Worm (Caenorhabditis elegans): ENCODE results near the gene Y11D7A.3.
"Not testable (repeated sequence)": the region's sequence is repeated elsewhere in the genome, so short reads cannot be mapped to it uniquely, and the experiment has no call there.

The Y11D7A.3 gene

DNA sequence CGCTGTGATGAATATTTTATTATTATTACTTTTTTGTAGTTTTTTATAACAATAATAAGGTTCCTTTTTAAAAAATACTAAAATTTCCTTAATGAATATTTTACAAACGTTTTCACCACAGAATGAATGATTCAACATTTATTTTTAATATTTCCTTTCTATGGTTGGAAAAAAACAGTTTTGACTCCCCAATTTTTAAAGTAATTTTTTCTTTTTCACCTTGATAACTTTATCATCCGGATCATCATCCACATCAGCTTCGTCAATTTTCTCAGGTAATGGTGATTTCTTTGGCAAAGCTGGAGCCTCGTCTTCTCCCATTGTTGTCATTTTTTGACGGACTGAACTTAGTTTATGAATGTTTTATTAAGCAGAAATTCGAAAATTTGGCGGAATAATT is 10.8 kb downstream of the Y11D7A.3 start, which contains the start of gene rab-28:
rab-28 (minus strand) TSS at position 343 of the 400 bp plus-strand sequence.
- no peak for TF ChIP-seq zip-11 (GFP tag; IDR thresholded peaks at IDR 0.05)
- TF ChIP-seq Y48G9A.11 (GFP tag; IDR thresholded peaks at IDR 0.05) = no peak
- TF ChIP-seq aha-1 (tag) = peak; percentile 97
- no peak for TF ChIP-seq Y105C5A.15 (GFP tag; IDR thresholded peaks at IDR 0.05)

- TF ChIP-seq unc-62 (GFP tag; optimal IDR thresholded peaks at IDR 0.05 in 1 of 2) (peak in 1 of 2 experiments; percentile 28), unc-62 (tag; optimal IDR thresholded peaks at IDR 0.05) (no peak), nhr-77 (tag; optimal IDR thresholded peaks at IDR 0.05) (no peak)
Observed at ce11 chrIV:9245423-9245822, 12.5 kb downstream of the Y11D7A.3 start, which contains the start of gene Y11D7A.5. TSS of gene Y11D7A.5 (minus strand) at chrIV:9245523.

- not testable (repeated sequence) for TF ChIP-seq rbr-2 (tag; optimal IDR thresholded peaks at IDR 0.05); pha-4 (GFP tag; IDR thresholded peaks at IDR 0.05); pha-4 (tag; optimal IDR thresholded peaks at IDR 0.05); nhr-237 (tag; optimal IDR thresholded peaks at IDR 0.05)
Observed at ce11 chrIV:9249219-9249618, 16.3 kb downstream of the Y11D7A.3 start, which contains the start of gene Y11D7A.7. TSS of gene Y11D7A.7 (plus strand) at chrIV:9249519.

- TF ChIP-seq nhr-41 (GFP tag; IDR thresholded peaks at IDR 0.05) (no peak), T26A8.4 (GFP tag; IDR thresholded peaks at IDR 0.05) (no peak), zfp-3 (GFP tag; conservative IDR thresholded peaks at IDR 0.05) (no peak), nhr-76 (tag; optimal IDR thresholded peaks at IDR 0.05) (no peak), daf-12 (tag; optimal IDR thresholded peaks at IDR 0.05) (no peak), ceh-62 (tag; optimal IDR thresholded peaks at IDR 0.05) (no peak), cey-2 (tag; optimal IDR thresholded peaks at IDR 0.05; ENCODE audit: borderline replicate concordance, insufficient read depth) (no peak)
Observed at ce11 chrIV:9251079-9251478, 18.2 kb downstream of the Y11D7A.3 start, which contains the start of gene Y11D7A.8. TSS of gene Y11D7A.8 (plus strand) at chrIV:9251379.

DNA sequence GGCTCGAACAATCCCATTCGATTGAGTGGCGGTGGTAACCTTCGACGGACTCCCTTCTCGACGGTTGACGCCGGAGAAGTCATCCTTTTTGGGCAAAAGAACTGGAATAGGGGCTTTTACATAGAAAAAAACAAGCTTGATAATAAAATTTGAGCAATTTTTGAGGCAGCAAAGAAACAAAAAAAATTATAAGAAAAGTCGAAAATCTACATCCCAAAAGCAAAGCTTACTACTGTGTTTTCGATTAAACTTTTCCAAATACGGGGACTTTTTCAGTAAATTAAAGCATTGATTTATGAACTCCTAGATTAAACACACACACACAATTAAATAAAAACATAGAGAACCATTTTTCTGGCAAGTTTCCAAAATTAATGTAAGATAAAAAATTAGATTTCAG is 23.1 kb downstream of the Y11D7A.3 start, which contains the start of gene Y11D7A.9:
Y11D7A.9 (minus strand) TSS at position 101 of the 400 bp plus-strand sequence.
- TF ChIP-seq mdl-1 (tag; optimal IDR thresholded peaks at IDR 0.05) (no peak), nhr-25 (tag; optimal IDR thresholded peaks at IDR 0.05; ENCODE audit: borderline replicate concordance, insufficient read depth) (no peak), spr-1 (tag; optimal IDR thresholded peaks at IDR 0.05) (no peak)

- TF ChIP-seq aha-1 (tag) = peak; percentile 76
- no peak for TF ChIP-seq rbr-2 (tag; optimal IDR thresholded peaks at IDR 0.05)
Observed at ce11 chrIV:9256865-9257264, 24.0 kb downstream of the Y11D7A.3 start.

ce11 chrIV:9258547-9258946 is 25.7 kb downstream of the Y11D7A.3 start:
- TF ChIP-seq jun-1 (tag; optimal IDR thresholded peaks at IDR 0.05) (no peak), hif-1 (tag; optimal IDR thresholded peaks at IDR 0.05) (peak in 1 of 2 experiments; percentile 14), set-16 (GFP tag; IDR thresholded peaks at IDR 0.05) (no peak), nhr-48 (tag; optimal IDR thresholded peaks at IDR 0.05) (peak; percentile 25), daf-19 (GFP tag; conservative IDR thresholded peaks at IDR 0.05) (no peak), ama-1 (optimal IDR thresholded peaks at IDR 0.05) (peak; percentile 93), mxl-3 (GFP tag; optimal IDR thresholded peaks at IDR 0.05) (peak; percentile 4), mep-1 (tag; optimal IDR thresholded peaks at IDR 0.05) (peak; percentile 9)

All from whole organism, L4 larva.